Fruit fly (Drosophila melanogaster) S2 (cell line): Measurements from ENCODE around the gene Mettl3.
A peak's percentile ranks its signal among the peaks of the same experiment; 100 is the strongest.

Experiments
- CG8478 ChIP-seq: fragments of >200 bp; optimal IDR thresholded peaks from 2 replicates; lab custom pipeline; 2018
- CTCF ChIP-seq, 2 experiments: fragments of >200 bp; optimal IDR thresholded peaks; 2 replicates each; lab custom pipeline; 2018

Gene Mettl3

dm6 chr3R:24031825-24032523 lies at the start of gene Mettl3, which contains the start of gene KrT95D:
Gene Mettl3 (plus strand): TSS chr3R:24032157.
Gene KrT95D (minus strand): TSS chr3R:24031827.
- TF ChIP-seq CG8478 (lab: Kevin White, UChicago) (no peak), CTCF (optimal IDR thresholded peaks at IDR 0.05; lab: Kevin White, UChicago) (peak in 1 of 2 experiments; percentile 7)

- TF ChIP-seq CTCF (optimal IDR thresholded peaks at IDR 0.05; lab: Kevin White, UChicago) (peak in 1 of 2 experiments; percentile 5), CG8478 (lab: Kevin White, UChicago) (no peak)
Measured at dm6 chr3R:23986479-23986930, 45.5 kb upstream of the Mettl3 start, which contains the start of the genes CG13603 and CG5902. Gene CG13603 (minus strand): TSS chr3R:23986569. Gene CG5902 (plus strand): TSS chr3R:23986642.

- TF ChIP-seq CTCF (optimal IDR thresholded peaks at IDR 0.05; lab: Kevin White, UChicago) (no peak), CG8478 (lab: Kevin White, UChicago) (no peak)
Measured at dm6 chr3R:23991364-23991763, 40.6 kb upstream of the Mettl3 start.

- TF ChIP-seq CG8478 (lab: Kevin White, UChicago) (no peak), CTCF (optimal IDR thresholded peaks at IDR 0.05; lab: Kevin White, UChicago) (peak in 1 of 2 experiments; percentile 13)
Measured at dm6 chr3R:23992823-23993797, 38.8 kb upstream of the Mettl3 start, which contains the start of the genes Epp and Rab7. Gene Epp (minus strand): TSS chr3R:23992916. Gene Rab7 (plus strand): TSS chr3R:23993008.

dm6 chr3R:23994578-23994977 lies 37.4 kb upstream of the Mettl3 start:
- TF ChIP-seq CTCF (optimal IDR thresholded peaks at IDR 0.05; lab: Kevin White, UChicago): no peak
- no peak for TF ChIP-seq CG8478 (lab: Kevin White, UChicago)

- TF ChIP-seq CTCF (optimal IDR thresholded peaks at IDR 0.05; lab: Kevin White, UChicago): no peak
- no peak for TF ChIP-seq CG8478 (lab: Kevin White, UChicago)
Measured at dm6 chr3R:23995460-23995859, 36.5 kb upstream of the Mettl3 start, which contains the start of gene CG33108. Gene CG33108 (plus strand): TSS chr3R:23995659.

- no peak for TF ChIP-seq CG8478 (lab: Kevin White, UChicago)
- TF ChIP-seq CTCF (optimal IDR thresholded peaks at IDR 0.05; lab: Kevin White, UChicago): peak in 1 of 2 experiments; percentile 16
Measured at dm6 chr3R:23996224-23996623, 35.7 kb upstream of the Mettl3 start, which contains the start of gene LSm3. Gene LSm3 (plus strand): TSS chr3R:23996262.

dm6 chr3R:24001150-24001549 lies 30.8 kb upstream of the Mettl3 start:
- TF ChIP-seq CTCF (optimal IDR thresholded peaks at IDR 0.05; lab: Kevin White, UChicago) (no peak), CG8478 (lab: Kevin White, UChicago) (no peak)

dm6 chr3R:24003948-24004347 lies 28.0 kb upstream of the Mettl3 start:
- TF ChIP-seq CTCF (optimal IDR thresholded peaks at IDR 0.05; lab: Kevin White, UChicago): no peak
- no peak for TF ChIP-seq CG8478 (lab: Kevin White, UChicago)

dm6 chr3R:24006449-24007159 lies 25.4 kb upstream of the Mettl3 start:
- no peak for TF ChIP-seq CG8478 (lab: Kevin White, UChicago)
- TF ChIP-seq CTCF (optimal IDR thresholded peaks at IDR 0.05; lab: Kevin White, UChicago): no peak

- TF ChIP-seq CTCF (optimal IDR thresholded peaks at IDR 0.05; lab: Kevin White, UChicago): no peak
- no peak for TF ChIP-seq CG8478 (lab: Kevin White, UChicago)
Measured at dm6 chr3R:24007775-24008506, 24.0 kb upstream of the Mettl3 start.

dm6 chr3R:24008887-24009286 lies 23.1 kb upstream of the Mettl3 start:
- TF ChIP-seq CTCF (optimal IDR thresholded peaks at IDR 0.05; lab: Kevin White, UChicago) (no peak), CG8478 (lab: Kevin White, UChicago) (no peak)

dm6 chr3R:24010637-24011214 lies 21.2 kb upstream of the Mettl3 start:
- TF ChIP-seq CG8478 (lab: Kevin White, UChicago): no peak
- TF ChIP-seq CTCF (optimal IDR thresholded peaks at IDR 0.05; lab: Kevin White, UChicago): no peak
